Worm (Caenorhabditis elegans) whole organism, mixed stage, embryonic: ENCODE data around the gene F23D12.2.

Source experiments
- M03D4.4 ChIP-seq: sonication (generic microtip); optimal IDR thresholded peaks from 2 replicates; lab custom pipeline; 2017; ENCODE audit warnings: mild to moderate bottlenecking, missing genetic modification characterization, missing compliant biosample characterization
- bed-3 ChIP-seq: fragments of 200-800 bp; sonication (Bioruptor generic); optimal IDR thresholded peaks from 3 replicates; lab custom pipeline; 2018; ENCODE audit warnings: mild to moderate bottlenecking, missing genetic modification characterization, moderate library complexity, missing compliant biosample characterization
- blmp-1 ChIP-seq: fragments of 150-350 bp; optimal IDR thresholded peaks from 2 replicates; lab custom pipeline; 2014; ENCODE audit warnings: missing biosample characterization, missing genetic modification characterization
- ceh-39 ChIP-seq: fragments of 150-350 bp; optimal IDR thresholded peaks from 2 replicates; lab custom pipeline; 2014; ENCODE audit warnings: missing biosample characterization, missing genetic modification characterization
- ceh-43 ChIP-seq: fragments of 200-800 bp; sonication (Bioruptor generic); optimal IDR thresholded peaks from 2 replicates; lab custom pipeline; 2018; ENCODE audit warnings: mild to moderate bottlenecking, missing genetic modification characterization, moderate library complexity, missing compliant biosample characterization
- ceh-83 ChIP-seq: fragments of 200-800 bp; sonication (Bioruptor generic); optimal IDR thresholded peaks from 2 replicates; lab custom pipeline; 2018; ENCODE audit warnings: mild to moderate bottlenecking, missing genetic modification characterization, missing compliant biosample characterization
- ces-1 ChIP-seq: fragments of 150-350 bp; optimal IDR thresholded peaks from 2 replicates; lab custom pipeline; 2014; ENCODE audit warnings: missing biosample characterization, missing genetic modification reagents, missing genetic modification characterization
- drap-1 ChIP-seq: fragments of 200-800 bp; sonication (Bioruptor generic); optimal IDR thresholded peaks from 3 replicates; lab custom pipeline; 2018; ENCODE audit warnings: mild to moderate bottlenecking, missing genetic modification characterization, missing compliant biosample characterization
- ham-2 ChIP-seq: fragments of 200-800 bp; sonication (Bioruptor generic); optimal IDR thresholded peaks from 2 replicates; lab custom pipeline; 2018; ENCODE audit warnings: mild to moderate bottlenecking, missing genetic modification characterization, missing compliant biosample characterization
- hlh-1 ChIP-seq: fragments of 150-350 bp; optimal IDR thresholded peaks from 2 replicates; lab custom pipeline; 2014; ENCODE audit warnings: missing biosample characterization, missing genetic modification reagents, missing genetic modification characterization
- lin-13 ChIP-seq: fragments of 150-350 bp; optimal IDR thresholded peaks from 2 replicates; lab custom pipeline; 2014; ENCODE audit warnings: missing biosample characterization, missing genetic modification characterization
- lin-32 ChIP-seq: fragments of 200-800 bp; sonication (Bioruptor generic); optimal IDR thresholded peaks from 2 replicates; lab custom pipeline; 2018; ENCODE audit warnings: mild to moderate bottlenecking, missing genetic modification characterization, missing compliant biosample characterization
- lsy-2 ChIP-seq: fragments of 150-350 bp; optimal IDR thresholded peaks from 2 replicates; lab custom pipeline; 2014; ENCODE audit warnings: missing biosample characterization, missing genetic modification characterization
- mab-5 ChIP-seq: fragments of 150-350 bp; optimal IDR thresholded peaks from 2 replicates; lab custom pipeline; 2014; ENCODE audit warnings: missing biosample characterization, missing genetic modification characterization
- mep-1 ChIP-seq: fragments of 150-350 bp; optimal IDR thresholded peaks from 2 replicates; lab custom pipeline; 2017; ENCODE audit warnings: missing biosample characterization, missing genetic modification reagents, missing genetic modification characterization, inconsistent platforms
- mls-2 ChIP-seq: sonication (generic microtip); optimal IDR thresholded peaks from 2 replicates; lab custom pipeline; 2016; ENCODE audit warnings: mild to moderate bottlenecking, missing genetic modification characterization, moderate library complexity, missing compliant biosample characterization
- nhr-12 ChIP-seq: fragments of 150-350 bp; optimal IDR thresholded peaks from 2 replicates; lab custom pipeline; 2014; ENCODE audit warnings: missing biosample characterization, missing genetic modification characterization
- nhr-2 ChIP-seq: fragments of 150-350 bp; optimal IDR thresholded peaks from 2 replicates; lab custom pipeline; 2014; ENCODE audit warnings: missing biosample characterization, missing genetic modification characterization
- nhr-237 ChIP-seq: fragments of 150-350 bp; optimal IDR thresholded peaks from 2 replicates; lab custom pipeline; 2014; ENCODE audit warnings: missing biosample characterization, missing genetic modification characterization
- nhr-28 ChIP-seq: fragments of 150-350 bp; optimal IDR thresholded peaks from 2 replicates; lab custom pipeline; 2014; ENCODE audit warnings: missing biosample characterization, missing genetic modification characterization
- nhr-76 ChIP-seq: sonication (generic microtip); optimal IDR thresholded peaks from 2 replicates; lab custom pipeline; 2017; ENCODE audit warnings: missing biosample characterization, missing genetic modification characterization
- pha-4 ChIP-seq: fragments of 150-350 bp; optimal IDR thresholded peaks from 2 replicates; lab custom pipeline; 2018; ENCODE audit warnings: missing biosample characterization, missing genetic modification reagents, missing genetic modification characterization
- snpc-4 ChIP-seq: fragments of 150-350 bp; optimal IDR thresholded peaks from 2 replicates; lab custom pipeline; 2014; ENCODE audit warnings: missing biosample characterization, missing genetic modification characterization
- sptf-1 ChIP-seq: sonication (generic microtip); optimal IDR thresholded peaks from 2 replicates; lab custom pipeline; 2017; ENCODE audit warnings: mild to moderate bottlenecking, missing genetic modification characterization, moderate library complexity, missing compliant biosample characterization
- tbx-8 ChIP-seq: fragments of 200-800 bp; sonication (Bioruptor generic); optimal IDR thresholded peaks from 2 replicates; lab custom pipeline; 2018; ENCODE audit warnings: mild to moderate bottlenecking, missing genetic modification characterization, moderate library complexity, missing compliant biosample characterization
- unc-39 ChIP-seq: fragments of 150-350 bp; optimal IDR thresholded peaks from 2 replicates; lab custom pipeline; 2014; ENCODE audit warnings: missing biosample characterization, missing genetic modification characterization
- zip-8 ChIP-seq: fragments of 150-350 bp; optimal IDR thresholded peaks from 2 replicates; lab custom pipeline; 2014; ENCODE audit warnings: missing biosample characterization, missing genetic modification characterization

Gene F23D12.2

ce11 chrX:14412774-14413173, 8.6 kb downstream of the F23D12.2 start, which contains the start of gene fbxa-179:
TSS of gene fbxa-179 (minus strand) at chrX:14412874.
- no peak for TF ChIP-seq sptf-1 (tag; lab: Kevin White, UChicago)
- TF ChIP-seq pha-4, result no peak
- no peak for TF ChIP-seq mab-5 (tag; lab: Kevin White, UChicago)
- no peak for TF ChIP-seq tbx-8 (GFP tag; lab: Kevin White, UChicago)
- no peak for TF ChIP-seq lin-32
- no peak for TF ChIP-seq ham-2 (GFP tag; lab: Kevin White, UChicago)
- no peak for TF ChIP-seq bed-3 (GFP tag; lab: Kevin White, UChicago)
- TF ChIP-seq ceh-39 (tag; lab: Kevin White, UChicago), result no peak

- TF ChIP-seq ceh-83 (GFP tag; lab: Kevin White, UChicago) (no peak), mab-5 (tag; lab: Kevin White, UChicago) (no peak), tbx-8 (GFP tag; lab: Kevin White, UChicago) (no peak), M03D4.4 (tag; lab: Kevin White, UChicago) (no peak), blmp-1 (tag; lab: Kevin White, UChicago) (no peak), ceh-39 (tag; lab: Kevin White, UChicago) (no peak), ham-2 (GFP tag; lab: Kevin White, UChicago) (no peak), lsy-2 (tag; lab: Kevin White, UChicago) (no peak)
Observed at ce11 chrX:14405817-14406216, 15.6 kb downstream of the F23D12.2 start, which contains the start of gene frpr-17. TSS of gene frpr-17 (plus strand) at chrX:14406117.

- TF ChIP-seq unc-39 (tag; lab: Kevin White, UChicago) (no peak), drap-1 (GFP tag; lab: Kevin White, UChicago) (no peak), ham-2 (GFP tag; lab: Kevin White, UChicago) (no peak), nhr-28 (no peak), M03D4.4 (tag; lab: Kevin White, UChicago) (no peak), bed-3 (GFP tag; lab: Kevin White, UChicago) (no peak), lin-13 (no peak)
Observed at ce11 chrX:14401230-14401629, 20.1 kb downstream of the F23D12.2 start.

ce11 chrX:14399035-14399434, 22.3 kb downstream of the F23D12.2 start:
- TF ChIP-seq ceh-83 (GFP tag; lab: Kevin White, UChicago), result no peak
- TF ChIP-seq nhr-2 (tag; lab: Kevin White, UChicago), result no peak
- TF ChIP-seq tbx-8 (GFP tag; lab: Kevin White, UChicago), result no peak
- TF ChIP-seq ces-1 (GFP tag; lab: Kevin White, UChicago), result peak; percentile 16
- TF ChIP-seq nhr-237 (tag; lab: Kevin White, UChicago), result no peak
- TF ChIP-seq M03D4.4 (tag; lab: Kevin White, UChicago), result no peak
- no peak for TF ChIP-seq pha-4
- TF ChIP-seq mls-2 (tag; lab: Kevin White, UChicago), result no peak
- TF ChIP-seq, all 35 proteins: peak for 1

ce11 chrX:14395267-14395666, 26.1 kb downstream of the F23D12.2 start, which contains the start of gene Y60A9.1:
TSS of gene Y60A9.1 (minus strand) at chrX:14395367.
- TF ChIP-seq blmp-1 (tag; lab: Kevin White, UChicago), result no peak
- no peak for TF ChIP-seq nhr-12 (tag; lab: Kevin White, UChicago)
- TF ChIP-seq nhr-28, result no peak
- TF ChIP-seq tbx-8 (GFP tag; lab: Kevin White, UChicago), result no peak
- TF ChIP-seq ces-1 (GFP tag; lab: Kevin White, UChicago), result no peak
- no peak for TF ChIP-seq zip-8 (tag; lab: Kevin White, UChicago)
- no peak for TF ChIP-seq pha-4

- TF ChIP-seq nhr-76 (no peak), lin-13 (no peak), hlh-1 (tag; lab: Kevin White, UChicago) (no peak), ceh-43 (GFP tag; lab: Kevin White, UChicago) (no peak), ceh-83 (GFP tag; lab: Kevin White, UChicago) (no peak), snpc-4 (tag; lab: Kevin White, UChicago) (no peak), sptf-1 (tag; lab: Kevin White, UChicago) (no peak), drap-1 (GFP tag; lab: Kevin White, UChicago) (no peak), nhr-28 (no peak), nhr-2 (tag; lab: Kevin White, UChicago) (no peak), mep-1 (tag; lab: Kevin White, UChicago) (no peak), ceh-39 (tag; lab: Kevin White, UChicago) (no peak), bed-3 (GFP tag; lab: Kevin White, UChicago) (no peak), lin-32 (no peak), nhr-12 (tag; lab: Kevin White, UChicago) (no peak)
- TF ChIP-seq, all 35 proteins: peak for 0
Observed at ce11 chrX:14382951-14383350, 38.4 kb downstream of the F23D12.2 start, which contains the start of gene Y60A9.3. TSS of gene Y60A9.3 (plus strand) at chrX:14383251.
